Worm (Caenorhabditis elegans) whole organism, midembryonic: ENCODE measurements around the gene rabn-5.

Experiments
- T22C8.4 ChIP-seq: fragments of 200-800 bp; sonication (Bioruptor generic); IDR thresholded peaks from 2 replicates; pipeline ENCODE4 v1.3.6; 2022; ENCODE audit warnings: missing genetic modification characterization, missing compliant biosample characterization
- flt-1 ChIP-seq: fragments of 200-800 bp; sonication (Bioruptor generic); IDR thresholded peaks from 2 replicates; pipeline ENCODE4 v1.3.6; 2022; ENCODE audit warnings: missing genetic modification characterization, missing compliant biosample characterization
- med-1 ChIP-seq: sonication (generic microtip); optimal IDR thresholded peaks from 2 replicates; lab custom pipeline; 2017; ENCODE audit warnings: missing genetic modification characterization, mild to moderate bottlenecking, missing compliant biosample characterization, antibody characterized with exemption, missing genetic modification reagents; ENCODE audit not compliant: insufficient read depth
- ref-1 ChIP-seq: fragments of 200-800 bp; sonication (Bioruptor generic); conservative IDR thresholded peaks from 2 replicates; pipeline ENCODE4 v1.3.6; 2022; ENCODE audit warnings: missing genetic modification reagents, missing genetic modification characterization, missing compliant biosample characterization
- tab-1 ChIP-seq: fragments of 200-800 bp; sonication (Bioruptor generic); IDR thresholded peaks from 2 replicates; pipeline ENCODE4 v1.3.6; 2022; ENCODE audit warnings: missing genetic modification characterization, missing compliant biosample characterization
- ztf-23 ChIP-seq: fragments of 200-800 bp; sonication (Bioruptor generic); IDR thresholded peaks from 2 replicates; pipeline ENCODE4 v1.3.6; 2022; ENCODE audit warnings: missing genetic modification reagents, missing genetic modification characterization, missing compliant biosample characterization

- TF ChIP-seq ref-1 (GFP tag; lab: Robert Waterston, UW): no peak
- TF ChIP-seq ztf-23 (GFP tag; lab: Robert Waterston, UW): no peak
- TF ChIP-seq T22C8.4 (GFP tag; lab: Robert Waterston, UW): no peak
- no peak for TF ChIP-seq flt-1 (GFP tag; lab: Robert Waterston, UW)
- no peak for TF ChIP-seq tab-1
- no peak for TF ChIP-seq med-1 (GFP tag; lab: Kevin White, UChicago)
These were observed 8.6 kb upstream of the rabn-5 start, which contains the start of the genes cct-6 and alh-9 for ce11 chrIII:5855637-5856179.
